3 worm cellular contexts compared by ENCODE assay signal in the genomic region with DNA sequence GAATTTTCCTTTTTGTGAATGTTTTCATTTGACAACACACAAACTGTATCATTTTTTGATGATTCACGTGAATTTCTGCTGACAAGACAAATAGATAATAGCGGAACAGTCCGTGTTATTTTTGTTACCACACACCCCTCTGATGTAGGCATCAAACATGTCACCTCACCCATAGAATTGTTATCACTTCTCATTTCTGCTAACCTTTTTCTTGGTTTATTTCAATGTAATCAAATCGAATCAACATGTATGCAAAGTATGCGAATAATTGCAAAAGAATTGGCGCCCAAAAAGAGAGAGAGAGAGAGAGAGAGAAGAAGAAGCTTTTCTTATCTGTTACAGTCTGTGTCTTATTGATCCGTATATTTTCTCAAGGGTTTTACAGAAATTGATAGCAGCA.
TF ChIP-seq lines count a peak whose summit lies in the region.

No protein-coding gene starts in this region.

TF ChIP-seq in whole organism, L1 larva, 84 proteins besides CTCF, POLR2A, EP300 and RAD21 (continued from another document):
- peak; percentile 61 for TF ChIP-seq nhr-85 (tag; lab: Kevin White, UChicago)
- peak; percentile 19 for TF ChIP-seq nhr-90 (tag; optimal IDR thresholded peaks at IDR 0.05; lab: Kevin White, UChicago; ENCODE audit: poor library complexity)
- TF ChIP-seq ama-1 (optimal IDR thresholded peaks at IDR 0.05; lab: Kevin White, UChicago) = no peak
- TF ChIP-seq nhr-19 (GFP tag; conservative IDR thresholded peaks at IDR 0.05; lab: Robert Waterston, UW) = no peak
- TF ChIP-seq nhr-71 (tag; optimal IDR thresholded peaks at IDR 0.05; lab: Kevin White, UChicago) = peak; percentile 33
- TF ChIP-seq C16A3.4 (tag; optimal IDR thresholded peaks at IDR 0.05; lab: Kevin White, UChicago) = peak; percentile 4
- TF ChIP-seq blmp-1 (tag; optimal IDR thresholded peaks at IDR 0.05; lab: Kevin White, UChicago) = peak; percentile 15
- no peak for TF ChIP-seq xbp-1 (tag; optimal IDR thresholded peaks at IDR 0.05; lab: Kevin White, UChicago)
- no peak for TF ChIP-seq lin-15B (tag; optimal IDR thresholded peaks at IDR 0.05; lab: Kevin White, UChicago)
- TF ChIP-seq elt-3 (tag; optimal IDR thresholded peaks at IDR 0.05; lab: Kevin White, UChicago) = peak in 2 of 6 experiments; percentile 18 to 59

TF ChIP-seq in whole organism, L3 larva, 47 proteins besides CTCF, POLR2A, EP300 and RAD21 (continued from another document):
- TF ChIP-seq nhr-12 (tag; optimal IDR thresholded peaks at IDR 0.05; lab: Kevin White, UChicago) = no peak
- no peak for TF ChIP-seq lin-39 (tag; optimal IDR thresholded peaks at IDR 0.05; lab: Kevin White, UChicago)

TF ChIP-seq in whole organism, L4 larva, 104 proteins besides CTCF, POLR2A, EP300 and RAD21 (continued from another document):
- TF ChIP-seq daf-19 (GFP tag; conservative IDR thresholded peaks at IDR 0.05; lab: Robert Waterston, UW) (no peak), ZK546.5 (tag; optimal IDR thresholded peaks at IDR 0.05; lab: Kevin White, UChicago) (no peak), mdl-1 (tag; optimal IDR thresholded peaks at IDR 0.05; lab: Kevin White, UChicago) (peak in 1 of 2 experiments; percentile 39), pqm-1 (tag; optimal IDR thresholded peaks at IDR 0.05; lab: Kevin White, UChicago) (peak; percentile 69), dve-1 (tag; optimal IDR thresholded peaks at IDR 0.05; lab: Kevin White, UChicago; ENCODE audit: insufficient read depth) (peak; percentile 57), hlh-30 (tag; optimal IDR thresholded peaks at IDR 0.05; lab: Kevin White, UChicago; ENCODE audit: insufficient read depth) (peak; percentile 25), Y75B8A.6 (GFP tag; IDR thresholded peaks at IDR 0.05; lab: Robert Waterston, UW) (no peak), T20F7.1 (GFP tag; optimal IDR thresholded peaks at IDR 0.05; lab: Kevin White, UChicago) (peak; percentile 11)
